Fruit fly (Drosophila melanogaster) whole organism, wandering third instar larva: ENCODE data around the gene app.

Source experiments
- Abd-B ChIP-seq: fragments of >200 bp; optimal IDR thresholded peaks from 2 replicates; lab custom pipeline; 2017; ENCODE audit warnings: missing biosample characterization, missing genetic modification characterization
- CG32264 ChIP-seq: fragments of 200-800 bp; sonication (Bioruptor generic); optimal IDR thresholded peaks from 2 replicates; lab custom pipeline; 2016; ENCODE audit warnings: missing biosample characterization, missing genetic modification characterization
- CG9705 ChIP-seq: fragments of 200-800 bp; sonication (Bioruptor generic); optimal IDR thresholded peaks from 2 replicates; lab custom pipeline; 2018; ENCODE audit warnings: missing biosample characterization, mild to moderate bottlenecking, missing genetic modification characterization
- CrebA ChIP-seq: fragments of 200-800 bp; sonication (Bioruptor generic); optimal IDR thresholded peaks from 2 replicates; lab custom pipeline; 2016; ENCODE audit warnings: missing biosample characterization, mild to moderate bottlenecking, missing genetic modification characterization, borderline replicate concordance
- Dfd ChIP-seq: fragments of >200 bp; optimal IDR thresholded peaks from 2 replicates; lab custom pipeline; 2017; ENCODE audit warnings: missing biosample characterization, missing genetic modification characterization
- Dif ChIP-seq: fragments of 200-275, 200-300 bp; sonication (Bioruptor generic); optimal IDR thresholded peaks from 2 replicates; lab custom pipeline; 2018; ENCODE audit warnings: missing biosample characterization, missing genetic modification characterization; ENCODE audit not compliant: partially characterized antibody
- GATAd ChIP-seq: sonication (Bioruptor generic); optimal IDR thresholded peaks from 2 replicates; lab custom pipeline; 2016; ENCODE audit warnings: missing biosample characterization, missing genetic modification characterization
- HLH106 ChIP-seq: fragments of 200-800 bp; optimal IDR thresholded peaks from 3 replicates; lab custom pipeline; 2019; ENCODE audit warnings: missing biosample characterization, mild to moderate bottlenecking, missing genetic modification characterization, moderate library complexity
- Hnf4 ChIP-seq: fragments of 200-800 bp; sonication (Bioruptor generic); optimal IDR thresholded peaks from 2 replicates; lab custom pipeline; 2016; ENCODE audit warnings: missing biosample characterization, mild to moderate bottlenecking, missing genetic modification characterization
- Hr78 ChIP-seq: fragments of >200 bp; optimal IDR thresholded peaks from 2 replicates; lab custom pipeline; 2017; ENCODE audit warnings: missing biosample characterization, missing genetic modification characterization
- Hr83 ChIP-seq: fragments of 200-300 bp; sonication (Bioruptor generic); optimal IDR thresholded peaks from 2 replicates; lab custom pipeline; 2016; ENCODE audit warnings: missing biosample characterization, mild to moderate bottlenecking, missing genetic modification characterization, moderate library complexity; ENCODE audit not compliant: poor library complexity, severe bottlenecking
- Jra ChIP-seq: sonication (Bioruptor generic); optimal IDR thresholded peaks from 2 replicates; lab custom pipeline; 2016; ENCODE audit warnings: missing biosample characterization, missing genetic modification characterization
- Mio ChIP-seq: sonication (Bioruptor generic); optimal IDR thresholded peaks from 2 replicates; lab custom pipeline; 2016; ENCODE audit warnings: missing biosample characterization, missing genetic modification characterization
- Myc ChIP-seq: fragments of >200 bp; optimal IDR thresholded peaks from 2 replicates; lab custom pipeline; 2017
- N ChIP-seq: fragments of >200 bp; optimal IDR thresholded peaks from 2 replicates; lab custom pipeline; 2018; ENCODE audit warnings: missing biosample characterization, missing external identifiers, missing genetic modification characterization
- OdsH ChIP-seq: fragments of 200-800 bp; sonication (Bioruptor generic); optimal IDR thresholded peaks from 2 replicates; lab custom pipeline; 2016; ENCODE audit warnings: missing biosample characterization, mild to moderate bottlenecking, missing genetic modification characterization
- Rel ChIP-seq, 2 experiments: fragments of 200-800 bp; sonication (Bioruptor generic) in 1 of 2; optimal IDR thresholded peaks; 2 replicates in 1 of 2; 3 replicates in 1 of 2; lab custom pipeline; 2016 to 2019; ENCODE audit warnings: mild to moderate bottlenecking in 2 of 2, missing biosample characterization in 2 of 2, missing genetic modification characterization in 2 of 2, moderate library complexity in 1 of 2
- Sp1 ChIP-seq: fragments of 200-800 bp; sonication (Bioruptor generic); optimal IDR thresholded peaks from 3 replicates; lab custom pipeline; 2019; ENCODE audit warnings: missing biosample characterization, mild to moderate bottlenecking, missing genetic modification characterization, moderate library complexity
- Vsx2 ChIP-seq: fragments of 200-300, 225-300 bp; sonication (Bioruptor generic); optimal IDR thresholded peaks from 2 replicates; lab custom pipeline; 2018; ENCODE audit warnings: missing biosample characterization, missing genetic modification characterization; ENCODE audit not compliant: partially characterized antibody
- br ChIP-seq: fragments of 200-800 bp; sonication (Bioruptor generic); optimal IDR thresholded peaks from 2 replicates; lab custom pipeline; 2016; ENCODE audit warnings: missing biosample characterization, missing genetic modification characterization
- brk ChIP-seq: fragments of 200-800 bp; sonication (Bioruptor generic); optimal IDR thresholded peaks from 2 replicates; lab custom pipeline; 2016; ENCODE audit warnings: missing biosample characterization, mild to moderate bottlenecking, missing genetic modification characterization
- dl ChIP-seq, 2 experiments: fragments of 175-275, 200-275 bp in 1 of 2; fragments of 200-275 bp in 1 of 2; sonication (Bioruptor generic); optimal IDR thresholded peaks; lab custom pipeline; 2018; ENCODE audit warnings: mild to moderate bottlenecking in 2 of 2, missing biosample characterization in 2 of 2, missing genetic modification characterization in 2 of 2, moderate library complexity in 2 of 2; ENCODE audit not compliant: partially characterized antibody in 2 of 2, insufficient read depth in 1 of 2
- dmrt93B ChIP-seq: fragments of 200-800 bp; sonication (Bioruptor generic); optimal IDR thresholded peaks from 2 replicates; lab custom pipeline; 2018; ENCODE audit warnings: missing biosample characterization, mild to moderate bottlenecking, missing genetic modification characterization
- dsf ChIP-seq: sonication (Bioruptor generic); optimal IDR thresholded peaks from 2 replicates; lab custom pipeline; 2016; ENCODE audit warnings: missing biosample characterization, missing genetic modification characterization, borderline replicate concordance
- ey ChIP-seq: fragments of 200-800 bp; sonication (Bioruptor generic); optimal IDR thresholded peaks from 2 replicates; lab custom pipeline; 2016; ENCODE audit warnings: missing biosample characterization, missing genetic modification characterization
- foxo ChIP-seq, 2 experiments: fragments of 200-800 bp; sonication (Bioruptor generic); optimal IDR thresholded peaks; 2 replicates in 1 of 2; 3 replicates in 1 of 2; lab custom pipeline; 2016 to 2017; ENCODE audit warnings: missing biosample characterization in 2 of 2, missing genetic modification characterization in 2 of 2
- fru ChIP-seq: fragments of 200-800 bp; sonication (Bioruptor generic); optimal IDR thresholded peaks from 3 replicates; lab custom pipeline; 2016; ENCODE audit warnings: missing biosample characterization, mild to moderate bottlenecking, missing genetic modification characterization
- h ChIP-seq: fragments of 200-800 bp; sonication (Bioruptor generic); optimal IDR thresholded peaks from 3 replicates; lab custom pipeline; 2016; ENCODE audit warnings: missing biosample characterization, mild to moderate bottlenecking, missing genetic modification characterization
- jim ChIP-seq: fragments of 175-275, 200-325 bp; sonication (Bioruptor generic); optimal IDR thresholded peaks from 2 replicates; lab custom pipeline; 2016; ENCODE audit warnings: missing biosample characterization, mild to moderate bottlenecking, missing genetic modification characterization
- lola ChIP-seq: fragments of >200 bp; optimal IDR thresholded peaks from 2 replicates; lab custom pipeline; 2017; ENCODE audit warnings: missing biosample characterization, missing genetic modification characterization
- pan ChIP-seq: fragments of >200 bp; optimal IDR thresholded peaks from 2 replicates; lab custom pipeline; 2017
- psq ChIP-seq: fragments of 200-800 bp; sonication (Bioruptor generic); optimal IDR thresholded peaks from 3 replicates; lab custom pipeline; 2017; ENCODE audit warnings: missing biosample characterization, mild to moderate bottlenecking, missing genetic modification characterization, moderate library complexity
- rgr ChIP-seq: fragments of 200-800 bp; sonication (Bioruptor generic); optimal IDR thresholded peaks from 3 replicates; lab custom pipeline; 2016; ENCODE audit warnings: missing biosample characterization, mild to moderate bottlenecking, missing genetic modification characterization
- sage ChIP-seq: fragments of 200-800 bp; sonication (Bioruptor generic); optimal IDR thresholded peaks from 2 replicates; lab custom pipeline; 2016; ENCODE audit warnings: missing biosample characterization, mild to moderate bottlenecking, missing genetic modification characterization
- sv ChIP-seq: fragments of 200-800 bp; sonication (Bioruptor generic); optimal IDR thresholded peaks from 3 replicates; lab custom pipeline; 2016; ENCODE audit warnings: missing biosample characterization, missing genetic modification characterization
- tai ChIP-seq: sonication (Bioruptor generic); optimal IDR thresholded peaks from 2 replicates; lab custom pipeline; 2016; ENCODE audit warnings: missing biosample characterization, missing genetic modification characterization
- usp ChIP-seq: fragments of >200 bp; optimal IDR thresholded peaks from 2 replicates; lab custom pipeline; 2017; ENCODE audit warnings: missing biosample characterization, missing genetic modification characterization
- woc ChIP-seq: sonication (Bioruptor generic); optimal IDR thresholded peaks from 2 replicates; lab custom pipeline; 2016; ENCODE audit warnings: missing biosample characterization, mild to moderate bottlenecking, missing genetic modification characterization

app gene

DNA sequence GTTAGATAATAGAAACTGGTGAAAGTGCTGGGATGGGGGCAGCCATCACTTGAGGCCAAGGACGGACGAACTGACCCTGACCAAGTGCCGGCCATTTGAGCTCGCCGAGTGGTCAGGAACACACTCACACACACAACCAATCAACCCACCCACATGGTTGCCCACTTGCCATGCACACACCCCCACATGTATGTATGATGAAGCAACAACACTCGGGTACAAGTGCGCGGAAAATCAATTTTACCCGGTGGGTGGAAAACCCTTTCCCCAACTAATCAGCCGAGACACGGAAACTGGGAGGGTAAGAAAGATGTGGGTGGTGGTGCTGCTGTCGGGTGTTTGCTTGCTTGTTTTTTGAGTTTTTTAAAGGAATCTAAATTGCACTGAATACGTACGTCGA lies 9.9 kb upstream of the app start:
- TF ChIP-seq pan (no peak), CrebA (GFP tag; lab: Kevin White, UChicago) (no peak), h (GFP tag; lab: Kevin White, UChicago) (no peak), Myc (lab: Kevin White, UChicago) (no peak), foxo (GFP tag; optimal IDR thresholded peaks at IDR 0.05; lab: Kevin White, UChicago) (no peak)

DNA sequence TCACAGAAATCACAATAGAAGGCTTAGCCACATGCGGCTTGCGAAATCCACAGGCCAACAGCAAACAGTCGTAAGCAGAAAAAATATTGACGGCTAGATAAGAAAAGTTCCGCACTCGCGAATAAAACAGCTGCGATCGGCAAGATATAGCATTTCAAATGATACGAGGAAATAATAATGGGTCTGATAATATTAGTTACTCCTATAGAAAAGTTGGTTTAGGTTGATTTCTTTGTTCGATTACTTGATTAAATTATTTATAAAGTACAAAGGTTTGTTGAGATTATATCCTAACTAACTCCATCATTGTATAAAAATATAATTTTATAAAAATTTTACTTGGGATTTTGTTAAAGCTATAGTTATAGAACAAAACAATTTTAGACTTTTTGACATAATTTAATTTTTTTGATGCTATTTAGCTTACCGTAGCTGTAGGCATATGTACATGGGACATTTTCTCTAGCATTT lies 9.0 kb upstream of the app start:
- TF ChIP-seq HLH106, result peak; percentile 55
- peak; percentile 5 for TF ChIP-seq fru
- no peak for TF ChIP-seq Jra (GFP tag; lab: Kevin White, UChicago)
- TF ChIP-seq rgr (GFP tag; lab: Kevin White, UChicago), result peak; percentile 31
- TF ChIP-seq tai (GFP tag; lab: Kevin White, UChicago), result no peak
- TF ChIP-seq dmrt93B (GFP tag; lab: Kevin White, UChicago), result peak; percentile 26
- no peak for TF ChIP-seq GATAd (GFP tag; lab: Kevin White, UChicago)
- TF ChIP-seq woc, result no peak
- TF ChIP-seq Dif (GFP tag; lab: Kevin White, UChicago), result no peak
- TF ChIP-seq Mio (GFP tag; lab: Kevin White, UChicago), result no peak
- TF ChIP-seq OdsH (GFP tag; lab: Kevin White, UChicago), result peak; percentile 41
- no peak for TF ChIP-seq CrebA (GFP tag; lab: Kevin White, UChicago)
- TF ChIP-seq Dfd, result no peak
- TF ChIP-seq dsf, result no peak
- no peak for TF ChIP-seq CG9705 (GFP tag; lab: Kevin White, UChicago)
- peak; percentile 43 for TF ChIP-seq h (GFP tag; lab: Kevin White, UChicago)
- TF ChIP-seq pan, result no peak
- peak; percentile 36 for TF ChIP-seq psq (GFP tag; lab: Kevin White, UChicago)
- no peak for TF ChIP-seq sage (GFP tag; lab: Kevin White, UChicago)
- no peak for TF ChIP-seq CG32264 (GFP tag; lab: Kevin White, UChicago)
- no peak for TF ChIP-seq lola (GFP tag; lab: Kevin White, UChicago)
- TF ChIP-seq jim (GFP tag; lab: Kevin White, UChicago), result no peak
- TF ChIP-seq Hnf4, result no peak
- no peak for TF ChIP-seq Hr83 (GFP tag; lab: Kevin White, UChicago)
- TF ChIP-seq sv (GFP tag; lab: Kevin White, UChicago), result no peak
- no peak for TF ChIP-seq brk
- peak; percentile 61 for TF ChIP-seq Sp1 (GFP tag; lab: Kevin White, UChicago)
- peak in 1 of 2 experiments; percentile 55 for TF ChIP-seq foxo (GFP tag; optimal IDR thresholded peaks at IDR 0.05; lab: Kevin White, UChicago)
- no peak for TF ChIP-seq usp
- TF ChIP-seq dl (GFP tag; optimal IDR thresholded peaks at IDR 0.05; lab: Kevin White, UChicago; ENCODE audit: insufficient read depth in 1 of 2, partially characterized antibody in 2 of 2), result no peak
- no peak for TF ChIP-seq ey (GFP tag; lab: Kevin White, UChicago)
- TF ChIP-seq Hr78 (GFP tag; lab: Kevin White, UChicago), result no peak
- TF ChIP-seq Myc (lab: Kevin White, UChicago), result no peak
- no peak for TF ChIP-seq N
- no peak for TF ChIP-seq Abd-B (GFP tag; lab: Kevin White, UChicago)
- no peak for TF ChIP-seq Rel (GFP tag; optimal IDR thresholded peaks at IDR 0.05; lab: Kevin White, UChicago)
- TF ChIP-seq Rel (tag; optimal IDR thresholded peaks at IDR 0.05; lab: Kevin White, UChicago), result peak; percentile 6
- no peak for TF ChIP-seq Vsx2
- no peak for TF ChIP-seq br (GFP tag; lab: Kevin White, UChicago)

DNA sequence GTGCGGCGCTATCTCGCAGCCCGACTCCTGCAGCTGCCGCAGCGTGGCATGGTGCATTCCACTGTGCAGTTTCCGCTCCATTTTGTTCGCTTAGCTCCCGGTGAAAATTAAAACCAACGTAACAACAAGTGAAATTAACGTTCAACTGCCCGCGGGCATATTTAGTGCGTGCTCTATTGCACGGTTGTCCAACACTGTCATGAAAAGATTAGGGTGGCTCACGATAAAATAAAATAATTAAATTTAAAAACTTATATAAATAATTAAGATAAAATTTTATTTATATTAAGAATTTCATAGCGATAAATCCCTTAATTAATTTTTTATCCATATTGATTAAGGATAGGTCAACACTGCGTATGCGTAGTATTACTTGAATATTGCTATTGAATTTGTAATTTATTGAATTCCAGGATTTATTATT lies 4.6 kb upstream of the app start, which contains the start of gene Pbgs:
Pbgs (minus strand) TSS at position 151 of the 424 bp plus-strand sequence.
- TF ChIP-seq HLH106 (peak; percentile 69), woc (peak; percentile 9), fru (peak; percentile 5), GATAd (GFP tag; lab: Kevin White, UChicago) (no peak), h (GFP tag; lab: Kevin White, UChicago) (peak; percentile 37), CG32264 (GFP tag; lab: Kevin White, UChicago) (no peak), psq (GFP tag; lab: Kevin White, UChicago) (peak; percentile 16), Jra (GFP tag; lab: Kevin White, UChicago) (no peak), Rel (GFP tag; optimal IDR thresholded peaks at IDR 0.05; lab: Kevin White, UChicago) (no peak), Rel (tag; optimal IDR thresholded peaks at IDR 0.05; lab: Kevin White, UChicago) (peak; percentile 34), foxo (GFP tag; optimal IDR thresholded peaks at IDR 0.05; lab: Kevin White, UChicago) (peak in 1 of 2 experiments; percentile 38), Sp1 (GFP tag; lab: Kevin White, UChicago) (peak; percentile 31)
